Worm (Caenorhabditis elegans) whole organism, L2 larva: ENCODE results near the gene B0495.5.

Experiments used
- C34F6.9 ChIP-seq: fragments of 150-350 bp; optimal IDR thresholded peaks from 2 replicates; lab custom pipeline; 2014; ENCODE audit warnings: missing biosample characterization, missing genetic modification characterization
- F13H6.1 ChIP-seq: sonication (generic microtip); optimal IDR thresholded peaks from 2 replicates; lab custom pipeline; 2016; ENCODE audit warnings: missing genetic modification characterization, missing compliant biosample characterization
- Y55F3AM.14 ChIP-seq: fragments of 200-800 bp; sonication (Bioruptor generic); optimal IDR thresholded peaks from 2 replicates; lab custom pipeline; 2018; ENCODE audit warnings: mild to moderate bottlenecking, missing genetic modification characterization, missing compliant biosample characterization
- alr-1 ChIP-seq: fragments of 150-350 bp; optimal IDR thresholded peaks from 2 replicates; lab custom pipeline; 2014; ENCODE audit warnings: missing biosample characterization, missing genetic modification characterization
- ama-1 ChIP-seq: fragments of 150-350 bp; optimal IDR thresholded peaks from 2 replicates; lab custom pipeline; 2018; ENCODE audit warnings: inconsistent platforms
- blmp-1 ChIP-seq: sonication (generic microtip); optimal IDR thresholded peaks from 2 replicates; lab custom pipeline; 2017; ENCODE audit warnings: missing genetic modification characterization, mild to moderate bottlenecking, missing compliant biosample characterization, antibody characterized with exemption, moderate library complexity; ENCODE audit not compliant: insufficient read depth
- ceh-16 ChIP-seq: fragments of 150-350 bp; optimal IDR thresholded peaks from 2 replicates; lab custom pipeline; 2014; ENCODE audit warnings: missing biosample characterization, missing genetic modification characterization
- ceh-82 ChIP-seq: fragments of 150-350 bp; optimal IDR thresholded peaks from 2 replicates; lab custom pipeline; 2014; ENCODE audit warnings: missing biosample characterization, missing genetic modification characterization
- crh-2 ChIP-seq: sonication (generic microtip); optimal IDR thresholded peaks from 2 replicates; lab custom pipeline; 2017; ENCODE audit warnings: missing biosample characterization, missing genetic modification characterization
- dmd-4 ChIP-seq: sonication (generic microtip); optimal IDR thresholded peaks from 2 replicates; lab custom pipeline; 2017; ENCODE audit warnings: missing biosample characterization, missing genetic modification characterization
- egl-27 ChIP-seq: sonication (generic microtip); optimal IDR thresholded peaks from 3 replicates; lab custom pipeline; 2017; ENCODE audit warnings: missing biosample characterization, missing genetic modification reagents, missing genetic modification characterization
- elt-1 ChIP-seq: fragments of 150-350 bp; optimal IDR thresholded peaks from 2 replicates; lab custom pipeline; 2014; ENCODE audit warnings: missing biosample characterization, missing genetic modification characterization
- elt-3 ChIP-seq: sonication (generic microtip); optimal IDR thresholded peaks from 2 replicates; lab custom pipeline; 2017; ENCODE audit warnings: missing biosample characterization, missing genetic modification characterization
- fos-1 ChIP-seq: fragments of 150-350 bp; optimal IDR thresholded peaks from 2 replicates; lab custom pipeline; 2014; ENCODE audit warnings: missing biosample characterization, missing genetic modification characterization
- lin-11 ChIP-seq: fragments of 150-350 bp; sonication (generic microtip); optimal IDR thresholded peaks from 2 replicates; lab custom pipeline; 2014; ENCODE audit warnings: missing biosample characterization, missing genetic modification characterization, inconsistent platforms, mixed read lengths
- lin-13 ChIP-seq: fragments of 150-350 bp; optimal IDR thresholded peaks from 2 replicates; lab custom pipeline; 2014; ENCODE audit warnings: missing biosample characterization, missing genetic modification reagents, missing genetic modification characterization
- lin-39 ChIP-seq: fragments of 150-350 bp; optimal IDR thresholded peaks from 2 replicates; lab custom pipeline; 2014; ENCODE audit warnings: missing biosample characterization, missing genetic modification reagents, missing genetic modification characterization
- lsy-2 ChIP-seq, 2 experiments: fragments of 150-350 bp in 1 of 2; sonication (generic microtip) in 1 of 2; optimal IDR thresholded peaks; 2 replicates each; lab custom pipeline; 2014 to 2017; ENCODE audit warnings: missing biosample characterization in 2 of 2, missing genetic modification characterization in 2 of 2
- mab-5 ChIP-seq: fragments of 150-350 bp; optimal IDR thresholded peaks from 2 replicates; lab custom pipeline; 2014; ENCODE audit warnings: missing biosample characterization, missing genetic modification characterization
- mdl-1 ChIP-seq, 2 experiments: fragments of 150-350 bp in 1 of 2; sonication (generic microtip) in 1 of 2; optimal IDR thresholded peaks; 2 replicates each; lab custom pipeline; 2017; ENCODE audit warnings: missing biosample characterization in 2 of 2, missing genetic modification characterization in 2 of 2
- nhr-10 ChIP-seq: sonication (generic microtip); optimal IDR thresholded peaks from 2 replicates; lab custom pipeline; 2017; ENCODE audit warnings: missing biosample characterization, missing genetic modification characterization
- nhr-11 ChIP-seq: fragments of 150-350 bp; optimal IDR thresholded peaks from 2 replicates; lab custom pipeline; 2014; ENCODE audit warnings: missing biosample characterization, missing genetic modification characterization
- nhr-12 ChIP-seq: fragments of 150-350 bp; optimal IDR thresholded peaks from 2 replicates; lab custom pipeline; 2014; ENCODE audit warnings: missing biosample characterization, missing genetic modification characterization
- nhr-129 ChIP-seq: fragments of 150-350 bp; optimal IDR thresholded peaks from 2 replicates; lab custom pipeline; 2014; ENCODE audit warnings: missing biosample characterization, missing genetic modification characterization
- nhr-23 ChIP-seq: fragments of 150-350 bp; optimal IDR thresholded peaks from 2 replicates; lab custom pipeline; 2014; ENCODE audit warnings: missing biosample characterization, missing genetic modification reagents, missing genetic modification characterization
- nhr-237 ChIP-seq: fragments of 150-350 bp; optimal IDR thresholded peaks from 2 replicates; lab custom pipeline; 2014; ENCODE audit warnings: missing biosample characterization, missing genetic modification characterization
- nhr-25 ChIP-seq: fragments of 150-350 bp; sonication (generic microtip); optimal IDR thresholded peaks from 3 replicates; lab custom pipeline; 2014; ENCODE audit warnings: missing biosample characterization, missing genetic modification characterization
- nhr-6 ChIP-seq: fragments of 150-350 bp; optimal IDR thresholded peaks from 2 replicates; lab custom pipeline; 2014; ENCODE audit warnings: missing biosample characterization, missing genetic modification characterization
- peb-1 ChIP-seq: fragments of 150-350 bp; optimal IDR thresholded peaks from 2 replicates; lab custom pipeline; 2014; ENCODE audit warnings: missing biosample characterization, missing genetic modification characterization
- sem-4 ChIP-seq: fragments of 150-350 bp; optimal IDR thresholded peaks from 2 replicates; lab custom pipeline; 2014; ENCODE audit warnings: missing biosample characterization, missing genetic modification reagents, missing genetic modification characterization
- skn-1 ChIP-seq: sonication (generic microtip); optimal IDR thresholded peaks from 2 replicates; lab custom pipeline; 2017; ENCODE audit warnings: missing biosample characterization, missing genetic modification characterization
- sma-3 ChIP-seq: sonication (generic microtip); optimal IDR thresholded peaks from 2 replicates; lab custom pipeline; 2016; ENCODE audit warnings: missing genetic modification reagents, missing genetic modification characterization, missing compliant biosample characterization
- sma-9 ChIP-seq, 2 experiments: fragments of 150-350 bp in 1 of 2; sonication (generic microtip) in 1 of 2; optimal IDR thresholded peaks; 2 replicates each; lab custom pipeline; 2014 to 2016; ENCODE audit warnings: missing genetic modification characterization in 2 of 2, mild to moderate bottlenecking in 1 of 2, missing biosample characterization in 1 of 2, missing compliant biosample characterization in 1 of 2, missing genetic modification reagents in 1 of 2, moderate library complexity in 1 of 2
- snpc-4 ChIP-seq: fragments of 150-350 bp; optimal IDR thresholded peaks from 2 replicates; lab custom pipeline; 2014; ENCODE audit warnings: missing biosample characterization, missing genetic modification characterization
- unc-39 ChIP-seq: fragments of 150-350 bp; optimal IDR thresholded peaks from 2 replicates; lab custom pipeline; 2014; ENCODE audit warnings: missing biosample characterization, missing genetic modification characterization
- unc-55 ChIP-seq: fragments of 150-350 bp; sonication (generic microtip); optimal IDR thresholded peaks from 3 replicates; lab custom pipeline; 2014; ENCODE audit warnings: missing biosample characterization, missing genetic modification reagents, missing genetic modification characterization
- ztf-4 ChIP-seq: fragments of 150-350 bp; optimal IDR thresholded peaks from 2 replicates; lab custom pipeline; 2014; ENCODE audit warnings: missing biosample characterization, missing genetic modification characterization

Gene B0495.5

DNA sequence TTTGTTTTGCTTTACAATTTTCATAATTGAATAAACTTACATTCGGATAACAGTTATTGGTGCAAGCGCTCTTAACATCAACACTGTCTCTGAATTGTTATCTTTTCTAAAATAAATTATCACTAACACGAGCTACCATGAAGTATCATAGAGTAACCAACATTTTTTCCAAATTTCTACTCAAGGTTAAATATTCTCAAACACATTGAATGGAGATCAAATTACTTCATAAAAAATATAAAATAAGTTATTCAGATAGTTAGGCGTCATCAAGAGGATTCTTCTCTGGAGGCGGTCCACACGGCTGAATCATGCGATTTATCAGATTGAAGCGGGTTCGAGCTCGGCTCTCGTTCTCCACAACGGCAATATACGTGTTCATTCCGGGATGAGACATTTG is at the start of gene B0495.5:
Gene B0495.5, minus strand, starts transcription at position 101 of the 400 bp plus-strand sequence.
- no peak for TF ChIP-seq ceh-16 (tag; lab: Kevin White, UChicago)
- TF ChIP-seq ztf-4 (tag; lab: Kevin White, UChicago): no peak
- TF ChIP-seq fos-1: no peak

DNA sequence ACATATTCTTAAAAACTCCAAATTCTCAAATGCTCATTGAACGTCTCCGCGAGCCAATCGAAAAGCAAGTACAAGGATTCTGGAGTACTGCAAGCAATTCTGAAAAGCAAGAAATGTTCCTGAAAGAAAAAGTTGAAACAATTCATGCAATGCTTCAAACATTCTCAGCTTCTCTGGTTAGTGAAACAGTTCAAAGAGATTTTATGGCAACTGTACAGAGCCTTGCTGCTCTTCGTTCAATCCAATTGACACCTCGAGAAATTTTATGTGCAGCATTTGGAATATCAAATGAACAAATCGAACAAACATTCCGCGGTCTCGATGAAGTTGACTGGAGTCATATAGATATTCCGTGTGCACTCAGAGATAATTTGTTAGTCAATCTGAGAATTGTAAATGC is 38.4 kb upstream of the B0495.5 start:
- TF ChIP-seq nhr-10 (tag; lab: Kevin White, UChicago) (no peak), dmd-4 (tag; lab: Kevin White, UChicago) (no peak), lsy-2 (tag; optimal IDR thresholded peaks at IDR 0.05; lab: Kevin White, UChicago) (no peak), fos-1 (no peak), lin-39 (tag; lab: Kevin White, UChicago) (no peak), ceh-82 (tag; lab: Kevin White, UChicago) (no peak), crh-2 (tag; lab: Kevin White, UChicago) (no peak), lin-13 (GFP tag; lab: Kevin White, UChicago) (no peak), nhr-6 (tag; lab: Kevin White, UChicago) (no peak), mab-5 (tag; lab: Kevin White, UChicago) (no peak), skn-1 (tag; lab: Kevin White, UChicago) (no peak), egl-27 (tag; lab: Kevin White, UChicago) (no peak), nhr-237 (tag; lab: Kevin White, UChicago) (no peak), nhr-129 (tag; lab: Kevin White, UChicago) (no peak), unc-55 (no peak), Y55F3AM.14 (no peak), alr-1 (no peak), sem-4 (tag; lab: Kevin White, UChicago) (no peak), ama-1 (lab: Kevin White, UChicago) (no peak)

DNA sequence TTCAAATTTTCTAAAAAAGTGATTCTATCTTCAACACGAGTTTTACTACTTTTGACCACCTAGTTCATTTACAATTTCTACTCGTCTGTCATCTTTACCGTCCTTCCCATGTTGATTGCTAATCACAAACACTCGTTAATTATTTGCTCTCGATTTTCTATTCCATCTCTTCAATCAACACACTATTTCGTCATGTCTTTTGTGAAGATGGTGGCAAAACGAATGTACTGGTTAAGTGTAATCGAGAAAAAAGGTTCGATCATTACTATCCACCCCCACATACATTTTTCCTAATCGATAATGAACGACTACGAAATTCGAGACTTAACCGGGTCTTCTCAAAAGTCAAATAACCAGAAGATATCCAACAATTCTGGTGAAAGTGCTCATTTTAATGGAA is 26.3 kb upstream of the B0495.5 start, which contains the start of gene cpna-2:
Gene cpna-2, plus strand, starts transcription at position 301 of the 400 bp plus-strand sequence.
- TF ChIP-seq nhr-12 (tag; lab: Kevin White, UChicago) (no peak), Y55F3AM.14 (no peak), unc-39 (tag; lab: Kevin White, UChicago) (no peak), nhr-23 (no peak), peb-1 (no peak), nhr-237 (tag; lab: Kevin White, UChicago) (no peak), dmd-4 (tag; lab: Kevin White, UChicago) (no peak), C34F6.9 (tag; lab: Kevin White, UChicago) (no peak), lin-11 (tag; lab: Kevin White, UChicago) (no peak), mdl-1 (tag; optimal IDR thresholded peaks at IDR 0.05; lab: Kevin White, UChicago) (no peak), ztf-4 (tag; lab: Kevin White, UChicago) (no peak), elt-1 (tag; lab: Kevin White, UChicago) (no peak), nhr-25 (tag; lab: Kevin White, UChicago) (no peak), lin-39 (tag; lab: Kevin White, UChicago) (no peak)

DNA sequence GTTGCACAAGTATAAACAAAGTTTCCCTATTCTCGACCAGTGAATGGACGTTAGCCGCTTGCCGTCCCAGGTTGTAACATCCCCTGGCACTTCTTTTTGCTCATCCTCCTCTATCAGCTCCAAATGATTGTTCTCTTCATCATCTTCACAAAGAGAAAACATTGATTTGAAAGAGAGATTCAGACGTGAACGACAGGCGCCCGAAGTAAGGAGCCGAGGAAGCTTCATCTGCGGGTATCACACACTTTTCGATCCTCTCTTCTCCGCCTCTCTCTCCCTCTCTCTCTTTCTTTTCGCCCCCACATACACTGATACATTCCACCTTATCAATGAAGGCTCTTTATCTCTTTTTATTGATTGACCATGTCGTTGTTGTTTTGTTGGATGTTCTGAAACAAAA is 24.5 kb upstream of the B0495.5 start:
- TF ChIP-seq C34F6.9 (tag; lab: Kevin White, UChicago) (peak; percentile 10), sma-9 (GFP tag; optimal IDR thresholded peaks at IDR 0.05; lab: Kevin White, UChicago) (peak; percentile 0), sma-9 (tag; optimal IDR thresholded peaks at IDR 0.05; lab: Kevin White, UChicago) (no peak), F13H6.1 (tag; lab: Kevin White, UChicago) (peak; percentile 77), nhr-129 (tag; lab: Kevin White, UChicago) (peak; percentile 62), sem-4 (tag; lab: Kevin White, UChicago) (no peak)
- TF ChIP-seq, all 48 proteins: peak for 4

DNA sequence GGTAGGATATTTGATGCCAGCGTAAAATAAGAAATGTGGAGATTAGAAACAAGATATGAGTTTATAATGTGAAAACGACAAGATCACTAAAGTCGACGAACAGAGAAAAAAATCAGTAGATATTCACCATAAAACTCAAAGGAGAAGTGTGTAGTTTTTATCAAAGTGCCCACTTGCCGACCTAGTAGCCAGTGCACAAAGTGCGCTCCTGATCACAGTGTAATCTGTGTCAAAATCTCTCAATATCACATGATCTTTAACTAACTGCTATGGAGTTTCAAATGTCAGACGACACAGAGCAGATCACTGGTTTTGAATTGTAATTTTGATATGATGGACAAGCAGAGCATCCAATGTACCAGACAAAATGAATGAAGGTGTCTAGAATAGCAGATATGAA is 22.2 kb upstream of the B0495.5 start:
- no peak for TF ChIP-seq lsy-2 (tag; optimal IDR thresholded peaks at IDR 0.05; lab: Kevin White, UChicago)
- peak; percentile 29 for TF ChIP-seq nhr-129 (tag; lab: Kevin White, UChicago)

DNA sequence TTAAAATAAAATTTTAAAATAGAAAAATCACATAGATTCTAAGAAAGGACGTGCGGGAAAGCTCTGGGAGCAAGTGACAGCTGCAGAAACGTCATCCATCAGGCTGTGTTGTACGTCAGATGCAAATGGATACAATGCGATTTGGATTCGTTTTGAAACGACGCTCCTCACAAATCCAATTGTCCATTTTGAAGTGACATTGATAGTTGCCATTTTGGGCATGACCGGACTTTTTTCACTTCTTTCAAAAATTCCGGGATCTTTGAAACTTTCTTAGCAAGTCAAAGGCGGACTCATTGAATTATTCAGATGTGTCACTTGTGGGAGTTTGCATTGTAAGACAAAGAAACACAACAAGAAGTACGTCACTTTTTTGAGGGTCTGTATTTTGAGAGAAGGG is 20.7 kb upstream of the B0495.5 start:
- no peak for TF ChIP-seq sma-3 (GFP tag; lab: Kevin White, UChicago)
- no peak for TF ChIP-seq elt-3 (tag; lab: Kevin White, UChicago)
- no peak for TF ChIP-seq lsy-2 (tag; optimal IDR thresholded peaks at IDR 0.05; lab: Kevin White, UChicago)
- no peak for TF ChIP-seq Y55F3AM.14
- TF ChIP-seq blmp-1 (tag; lab: Kevin White, UChicago): no peak
- TF ChIP-seq nhr-23: no peak
- no peak for TF ChIP-seq nhr-25 (tag; lab: Kevin White, UChicago)
- no peak for TF ChIP-seq crh-2 (tag; lab: Kevin White, UChicago)
- no peak for TF ChIP-seq snpc-4 (tag; lab: Kevin White, UChicago)
- TF ChIP-seq peb-1: no peak
- TF ChIP-seq ama-1 (lab: Kevin White, UChicago): no peak
- no peak for TF ChIP-seq dmd-4 (tag; lab: Kevin White, UChicago)
- TF ChIP-seq nhr-11 (tag; lab: Kevin White, UChicago): no peak
- TF ChIP-seq nhr-237 (tag; lab: Kevin White, UChicago): no peak
- no peak for TF ChIP-seq lin-13 (GFP tag; lab: Kevin White, UChicago)
- TF ChIP-seq nhr-6 (tag; lab: Kevin White, UChicago): no peak
- TF ChIP-seq ceh-82 (tag; lab: Kevin White, UChicago): no peak
- TF ChIP-seq ceh-16 (tag; lab: Kevin White, UChicago): no peak
